Worm (Caenorhabditis elegans) whole organism, mixed stage, embryonic: ENCODE measurements around the gene Y7A9A.1.

ENCODE experiments used
- ces-1 ChIP-seq: fragments of 150-350 bp; optimal IDR thresholded peaks from 2 replicates; lab custom pipeline; 2014; ENCODE audit warnings: missing biosample characterization, missing genetic modification reagents, missing genetic modification characterization
- drap-1 ChIP-seq: fragments of 200-800 bp; sonication (Bioruptor generic); optimal IDR thresholded peaks from 3 replicates; lab custom pipeline; 2018; ENCODE audit warnings: mild to moderate bottlenecking, missing genetic modification characterization, missing compliant biosample characterization
- nhr-76 ChIP-seq: sonication (generic microtip); optimal IDR thresholded peaks from 2 replicates; lab custom pipeline; 2017; ENCODE audit warnings: missing biosample characterization, missing genetic modification characterization
- pha-4 ChIP-seq: fragments of 150-350 bp; optimal IDR thresholded peaks from 2 replicates; lab custom pipeline; 2018; ENCODE audit warnings: missing biosample characterization, missing genetic modification reagents, missing genetic modification characterization

DNA sequence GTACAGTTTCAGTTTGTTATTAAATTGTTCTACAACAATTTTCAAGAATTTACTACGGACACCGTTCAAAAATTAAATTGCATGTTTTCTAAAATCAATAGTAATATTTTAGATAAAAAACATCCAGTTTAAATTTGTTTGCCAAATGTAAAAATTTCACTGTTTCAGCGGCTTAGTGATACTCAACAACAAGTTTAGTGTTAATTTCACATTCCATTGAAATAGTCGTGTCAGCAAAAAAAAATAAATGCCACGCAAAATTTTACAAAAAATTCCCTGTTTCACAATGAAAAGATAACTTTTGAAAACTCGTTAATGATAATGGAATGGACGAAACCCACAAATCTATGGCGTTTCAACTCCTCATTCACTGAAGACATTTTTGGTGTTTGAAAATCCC is 19.3 kb downstream of the Y7A9A.1 start:
- TF ChIP-seq ces-1 (GFP tag; lab: Kevin White, UChicago), result no peak
- TF ChIP-seq drap-1, result no peak
- TF ChIP-seq nhr-76 (tag; lab: Kevin White, UChicago), result no peak
- TF ChIP-seq pha-4 (tag; lab: Kevin White, UChicago), result no peak
